Fruit fly (Drosophila melanogaster): ENCODE data around the gene CG12817.

CG12817 gene

DNA sequence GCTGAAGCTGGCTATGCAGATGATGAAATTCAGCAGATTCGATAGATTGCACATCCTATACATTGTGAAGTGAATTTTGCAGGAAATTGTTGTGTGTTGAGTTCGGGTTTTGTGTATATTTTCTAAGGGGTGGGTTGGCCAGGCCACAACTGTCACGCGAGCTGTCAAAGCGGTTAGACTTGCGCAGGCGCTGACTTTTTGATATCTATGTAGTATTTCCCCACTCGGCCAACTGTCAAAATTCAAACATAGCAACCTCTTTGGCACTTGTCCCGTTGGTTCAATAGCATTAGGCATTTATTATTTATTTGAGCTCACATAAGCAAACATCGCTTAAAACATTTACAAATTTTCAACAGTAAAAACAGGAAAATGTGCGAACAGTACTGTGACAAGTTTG, at the start of gene CG12817, which contains the start of gene CG34107:
Gene CG12817 (minus strand): TSS at position 132 of the 400 bp plus-strand sequence.
Gene CG34107 (plus strand): TSS at position 316 of the 400 bp plus-strand sequence.
- TF ChIP-seq h (optimal IDR thresholded peaks at IDR 0.05) (no peak), insv (optimal IDR thresholded peaks at IDR 0.05) (no peak), Myc (optimal IDR thresholded peaks at IDR 0.05) (no peak), ttk (optimal IDR thresholded peaks at IDR 0.05) (no peak), psq (optimal IDR thresholded peaks at IDR 0.05) (no peak), Sin3A (optimal IDR thresholded peaks at IDR 0.05) (no peak)

DNA sequence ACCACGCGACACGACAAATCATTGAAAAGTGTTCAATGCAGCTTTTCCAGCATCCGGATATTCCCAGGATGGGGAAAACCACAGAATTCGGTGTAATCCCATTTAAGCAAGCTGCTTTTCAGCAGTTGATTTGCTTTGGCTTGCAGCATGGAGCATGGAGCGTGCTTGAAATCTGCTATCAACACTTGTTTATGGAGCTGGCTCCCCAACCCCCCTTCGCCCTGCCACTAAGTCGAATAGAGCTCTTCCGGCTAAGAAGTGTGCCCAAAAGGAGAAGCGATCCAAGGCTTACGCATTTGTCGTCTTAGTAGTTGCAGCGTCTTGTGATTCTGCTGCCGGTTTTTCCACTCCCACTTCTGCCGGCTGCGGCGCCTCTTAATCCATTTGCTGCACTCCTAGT, 49.8 kb upstream of the CG12817 start:
- TF ChIP-seq Myc (optimal IDR thresholded peaks at IDR 0.05), result no peak
- TF ChIP-seq psq (optimal IDR thresholded peaks at IDR 0.05), result no peak
- TF ChIP-seq ttk (optimal IDR thresholded peaks at IDR 0.05), result no peak
- no peak for TF ChIP-seq insv (optimal IDR thresholded peaks at IDR 0.05)
- TF ChIP-seq Sin3A (optimal IDR thresholded peaks at IDR 0.05), result no peak
- TF ChIP-seq h (optimal IDR thresholded peaks at IDR 0.05), result no peak

DNA sequence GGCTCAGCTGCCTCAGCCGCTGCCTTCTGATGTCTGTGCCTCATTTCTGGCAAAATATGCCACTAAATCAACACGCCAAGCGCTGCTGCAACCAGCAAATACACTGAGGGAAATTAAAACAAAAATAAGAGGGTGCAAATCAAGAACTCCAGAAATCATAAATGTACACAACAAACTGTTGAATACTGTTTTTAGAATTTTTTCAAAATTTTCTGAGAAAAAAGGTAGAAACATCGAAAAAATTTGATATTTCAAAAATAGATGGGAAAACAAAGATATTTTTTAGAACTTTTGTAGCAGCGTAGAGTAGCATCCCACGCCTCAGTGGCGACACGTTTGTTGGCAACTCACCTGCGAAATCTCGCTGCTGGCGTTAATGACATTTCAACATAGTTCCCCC, 48.2 kb upstream of the CG12817 start:
- TF ChIP-seq Myc (optimal IDR thresholded peaks at IDR 0.05) (no peak), h (optimal IDR thresholded peaks at IDR 0.05) (no peak), Sin3A (optimal IDR thresholded peaks at IDR 0.05) (no peak), ttk (optimal IDR thresholded peaks at IDR 0.05) (no peak)

DNA sequence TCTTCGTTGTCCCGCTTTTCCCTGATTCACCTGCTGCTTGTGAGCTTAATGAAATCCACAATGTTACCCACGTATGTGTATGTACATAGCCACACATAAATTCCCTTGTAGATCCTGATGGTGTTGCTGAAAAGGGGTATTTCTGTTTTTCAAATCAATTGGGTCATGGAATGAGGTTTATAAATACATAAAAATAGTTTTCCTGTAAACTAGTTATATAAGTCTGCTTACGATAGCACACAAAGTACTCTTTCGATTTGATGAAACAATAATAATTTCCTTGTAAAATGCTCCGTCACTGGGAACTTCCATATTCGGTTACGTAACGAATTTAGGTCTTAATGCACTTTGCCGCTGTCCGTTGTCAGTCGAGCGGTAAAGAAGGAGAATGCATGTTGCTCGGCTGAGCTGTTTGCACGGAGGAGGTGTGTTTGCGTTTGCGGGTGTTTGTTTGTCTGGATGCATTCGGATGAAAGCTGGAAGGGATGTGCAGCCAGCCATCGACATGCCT, 45.5 kb upstream of the CG12817 start:
- TF ChIP-seq h (optimal IDR thresholded peaks at IDR 0.05), result no peak

DNA sequence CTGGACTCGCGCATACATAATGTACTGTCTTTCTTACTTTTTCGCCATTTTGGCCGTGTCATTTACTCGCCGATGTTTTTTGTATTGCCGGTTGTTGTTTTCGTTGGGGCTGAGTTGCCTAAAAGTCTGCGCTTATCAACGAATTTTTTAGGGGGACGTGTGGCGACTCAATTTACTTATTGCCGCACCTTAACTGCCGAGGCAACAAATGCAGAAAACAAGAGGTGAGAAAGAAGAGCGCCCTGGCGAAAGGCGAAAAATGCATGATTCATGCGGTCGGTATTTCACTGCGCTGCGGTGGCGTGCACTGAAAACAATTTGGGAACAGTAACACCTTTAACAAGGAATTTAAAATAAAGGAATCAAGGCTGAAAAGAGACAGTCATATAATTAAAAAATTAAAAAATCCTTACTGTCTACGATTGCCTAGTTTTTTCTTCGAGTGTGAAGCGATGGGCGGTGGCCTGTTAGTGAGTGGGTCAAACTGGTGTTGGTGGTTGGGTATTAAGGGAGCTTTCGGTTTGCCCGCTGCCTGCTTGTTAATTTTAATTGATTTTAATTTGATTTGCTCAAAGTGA, 44.4 kb upstream of the CG12817 start:
- TF ChIP-seq psq (optimal IDR thresholded peaks at IDR 0.05), result no peak
- TF ChIP-seq insv (optimal IDR thresholded peaks at IDR 0.05), result no peak
- TF ChIP-seq h (optimal IDR thresholded peaks at IDR 0.05), result no peak
- no peak for TF ChIP-seq Sin3A (optimal IDR thresholded peaks at IDR 0.05)
- no peak for TF ChIP-seq Myc (optimal IDR thresholded peaks at IDR 0.05)
- no peak for TF ChIP-seq ttk (optimal IDR thresholded peaks at IDR 0.05)

DNA sequence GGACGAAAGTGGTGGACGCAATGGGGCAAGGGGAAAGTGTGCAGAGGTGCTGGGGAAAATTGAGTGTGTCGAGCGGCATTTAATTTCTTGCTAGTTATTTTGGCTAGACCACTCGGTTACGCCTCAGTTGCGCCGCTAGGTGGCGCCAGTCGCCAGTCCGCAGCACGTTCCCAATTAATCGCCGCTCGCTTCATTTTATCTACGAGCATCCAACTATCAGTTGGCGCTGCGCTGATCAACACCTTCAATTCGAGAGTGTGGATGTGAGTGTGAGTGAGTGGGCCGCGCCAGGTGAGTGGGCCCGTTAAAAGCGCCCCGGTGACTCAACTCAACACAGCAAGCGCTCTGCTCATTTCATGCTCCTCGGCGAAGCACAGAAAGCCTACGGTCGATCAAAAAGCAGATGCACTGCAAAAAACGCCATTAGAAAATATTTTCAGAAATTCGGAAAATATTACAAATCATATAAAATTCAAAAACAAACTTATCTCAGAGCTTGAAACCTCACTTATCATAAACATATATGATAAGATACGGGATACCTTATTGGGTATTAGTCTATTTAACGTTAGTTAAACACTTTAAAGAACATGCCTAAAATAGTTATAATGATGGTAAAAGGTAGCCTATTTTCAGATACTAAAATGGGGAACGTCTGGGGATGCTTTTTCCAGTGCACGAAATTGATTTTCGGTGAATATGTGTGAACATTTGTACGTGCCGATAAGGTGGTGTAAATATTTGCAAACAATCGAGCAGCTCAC, 43.8 kb upstream of the CG12817 start:
- TF ChIP-seq Myc (optimal IDR thresholded peaks at IDR 0.05) (no peak), insv (optimal IDR thresholded peaks at IDR 0.05) (no peak), h (optimal IDR thresholded peaks at IDR 0.05) (no peak), ttk (optimal IDR thresholded peaks at IDR 0.05) (no peak), Sin3A (optimal IDR thresholded peaks at IDR 0.05) (no peak), psq (optimal IDR thresholded peaks at IDR 0.05) (no peak)

- TF ChIP-seq ttk (optimal IDR thresholded peaks at IDR 0.05) (no peak), Sin3A (optimal IDR thresholded peaks at IDR 0.05) (no peak), insv (optimal IDR thresholded peaks at IDR 0.05) (no peak), psq (optimal IDR thresholded peaks at IDR 0.05) (no peak), h (optimal IDR thresholded peaks at IDR 0.05) (no peak), Myc (optimal IDR thresholded peaks at IDR 0.05) (no peak)
These were observed 42.3 kb upstream of the CG12817 start for dm6 chr3R:10266624-10267492.

dm6 chr3R:10265552-10266137, 41.1 kb upstream of the CG12817 start:
- TF ChIP-seq psq (optimal IDR thresholded peaks at IDR 0.05) (no peak), h (optimal IDR thresholded peaks at IDR 0.05) (no peak), Sin3A (optimal IDR thresholded peaks at IDR 0.05) (no peak), insv (optimal IDR thresholded peaks at IDR 0.05) (no peak), Myc (optimal IDR thresholded peaks at IDR 0.05) (no peak), ttk (optimal IDR thresholded peaks at IDR 0.05) (no peak)

- TF ChIP-seq insv (optimal IDR thresholded peaks at IDR 0.05) (no peak), Sin3A (optimal IDR thresholded peaks at IDR 0.05) (no peak), ttk (optimal IDR thresholded peaks at IDR 0.05) (no peak), Myc (optimal IDR thresholded peaks at IDR 0.05) (no peak), h (optimal IDR thresholded peaks at IDR 0.05) (no peak), psq (optimal IDR thresholded peaks at IDR 0.05) (no peak)
These were observed 40.3 kb upstream of the CG12817 start for dm6 chr3R:10264601-10265421.

DNA sequence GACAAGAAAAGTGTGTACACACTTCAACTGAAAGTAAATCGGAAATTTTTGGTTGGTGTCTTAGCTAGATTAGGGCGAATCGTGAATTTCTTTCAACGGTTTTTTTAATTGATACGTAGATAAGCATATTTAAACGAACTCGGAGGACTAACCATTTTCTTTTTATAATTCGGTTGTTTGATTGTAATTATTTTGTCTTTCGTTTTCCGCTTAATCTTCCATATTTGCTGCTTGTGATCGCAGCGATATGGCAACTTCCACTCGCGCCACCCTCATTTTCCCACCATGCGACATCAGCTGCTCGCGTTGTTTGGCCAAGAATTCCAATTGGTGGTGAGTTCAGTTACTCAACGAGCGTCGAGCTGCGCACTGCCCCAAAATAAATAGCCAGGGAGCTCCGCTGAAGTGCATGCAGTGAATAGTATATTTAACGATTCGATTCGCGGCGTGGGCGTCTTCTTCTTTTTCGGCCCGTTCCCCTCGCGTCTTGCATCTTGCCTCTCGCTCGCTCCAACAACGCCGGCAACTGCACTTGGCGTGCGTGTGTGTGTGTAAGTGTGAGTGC, 39.5 kb upstream of the CG12817 start, which contains the start of gene Nuak:
Gene Nuak (plus strand): TSS at position 335 of the 565 bp plus-strand sequence.
- TF ChIP-seq h (optimal IDR thresholded peaks at IDR 0.05), result no peak
- no peak for TF ChIP-seq Myc (optimal IDR thresholded peaks at IDR 0.05)
- TF ChIP-seq Sin3A (optimal IDR thresholded peaks at IDR 0.05), result no peak
- no peak for TF ChIP-seq psq (optimal IDR thresholded peaks at IDR 0.05)
- no peak for TF ChIP-seq insv (optimal IDR thresholded peaks at IDR 0.05)
- TF ChIP-seq ttk (optimal IDR thresholded peaks at IDR 0.05), result no peak

- no peak for TF ChIP-seq psq (optimal IDR thresholded peaks at IDR 0.05)
- TF ChIP-seq h (optimal IDR thresholded peaks at IDR 0.05), result no peak
- TF ChIP-seq Myc (optimal IDR thresholded peaks at IDR 0.05), result no peak
These were observed 37.3 kb upstream of the CG12817 start, which contains the start of the genes Sirt6 and pont for dm6 chr3R:10261800-10262199. TSS of gene Sirt6 (minus strand) at chr3R:10261849. TSS of gene pont (plus strand) at chr3R:10262123.
